Fruit fly (Drosophila melanogaster) whole organism, embryonic: ENCODE data around the gene Arfip.

Experiments used
- Aef1 ChIP-seq: fragments of 200-800 bp; sonication (Bioruptor generic); IDR thresholded peaks from 3 replicates; pipeline ENCODE4 v1.3.6; 2022; ENCODE audit warnings: missing biosample characterization, missing genetic modification characterization
- Blimp-1 ChIP-seq: fragments of 200-800 bp; sonication (Bioruptor generic); optimal IDR thresholded peaks from 3 replicates; lab custom pipeline; 2018; ENCODE audit warnings: missing biosample characterization, missing genetic modification characterization, mild to moderate bottlenecking, moderate library complexity, missing genetic modification reagents
- C15 ChIP-seq: fragments of 200-800 bp; sonication (Bioruptor generic); IDR thresholded peaks from 3 replicates; pipeline ENCODE4 v1.3.6; 2022; ENCODE audit warnings: missing biosample characterization, missing genetic modification characterization
- CG10366 ChIP-seq: fragments of 200-800 bp; sonication (Bioruptor generic); IDR thresholded peaks from 2 replicates; pipeline ENCODE4 v1.3.6; 2022; ENCODE audit warnings: missing biosample characterization, missing genetic modification characterization
- CG10979 ChIP-seq: fragments of 200-800 bp; sonication (Bioruptor generic); optimal IDR thresholded peaks from 2 replicates; lab custom pipeline; 2018; ENCODE audit warnings: missing biosample characterization, mild to moderate bottlenecking, missing genetic modification characterization, moderate library complexity
- CG13424 ChIP-seq: fragments of 200-800 bp; sonication (Bioruptor generic); optimal IDR thresholded peaks from 2 replicates; lab custom pipeline; 2019; ENCODE audit warnings: missing biosample characterization, mild to moderate bottlenecking, missing genetic modification characterization, moderate library complexity
- CG14441 ChIP-seq: fragments of 200-800 bp; sonication (Bioruptor generic); IDR thresholded peaks from 2 replicates; pipeline ENCODE4 v1.3.6; 2022; ENCODE audit warnings: missing biosample characterization, missing genetic modification characterization
- CG1832 ChIP-seq: fragments of 200-800 bp; sonication (Bioruptor generic); optimal IDR thresholded peaks from 2 replicates; lab custom pipeline; 2017; ENCODE audit warnings: missing biosample characterization, mild to moderate bottlenecking, missing genetic modification characterization, inconsistent platforms
- CG18764 ChIP-seq: fragments of 200-800 bp; sonication (Bioruptor generic); optimal IDR thresholded peaks from 3 replicates; lab custom pipeline; 2016; ENCODE audit warnings: missing biosample characterization, missing genetic modification characterization
- CG2202 ChIP-seq: fragments of 200-800 bp; sonication (Bioruptor generic); optimal IDR thresholded peaks from 2 replicates; lab custom pipeline; 2018; ENCODE audit warnings: missing biosample characterization, mild to moderate bottlenecking, missing genetic modification characterization
- CG30403 ChIP-seq: fragments of 200-800 bp; sonication (Bioruptor generic); optimal IDR thresholded peaks from 3 replicates; lab custom pipeline; 2016; ENCODE audit warnings: missing biosample characterization, missing genetic modification characterization
- CG42726 ChIP-seq: fragments of 200-800 bp; sonication (Bioruptor generic); IDR thresholded peaks from 2 replicates; pipeline ENCODE4 v1.3.6; 2022; ENCODE audit warnings: missing biosample characterization, missing genetic modification characterization; ENCODE audit not compliant: partially characterized antibody
- CG6689 ChIP-seq: fragments of 200-800 bp; sonication (Bioruptor generic); IDR thresholded peaks from 2 replicates; pipeline ENCODE4 v1.3.6; 2022; ENCODE audit warnings: missing biosample characterization, missing genetic modification characterization
- CG7357 ChIP-seq: fragments of 200-800 bp; sonication (Bioruptor generic); IDR thresholded peaks from 3 replicates; pipeline ENCODE4 v1.3.6; 2022; ENCODE audit warnings: missing biosample characterization, missing genetic modification characterization
- CG9215 ChIP-seq: fragments of 200-800 bp; sonication (Bioruptor generic); IDR thresholded peaks from 2 replicates; pipeline ENCODE4 v1.3.6; 2022; ENCODE audit warnings: missing biosample characterization, missing genetic modification characterization
- CG9932 ChIP-seq: fragments of 200-800 bp; sonication (Bioruptor generic); IDR thresholded peaks from 2 replicates; pipeline ENCODE4 v1.3.6; 2022; ENCODE audit warnings: missing biosample characterization, missing genetic modification characterization
- CkIIα-i1 ChIP-seq: fragments of 200-800 bp; sonication (Bioruptor generic); IDR thresholded peaks from 2 replicates; pipeline ENCODE4 v1.3.6; 2022; ENCODE audit warnings: missing biosample characterization, missing genetic modification characterization
- Dek ChIP-seq: fragments of 200-800 bp; sonication (Bioruptor generic); optimal IDR thresholded peaks from 3 replicates; lab custom pipeline; 2019; ENCODE audit warnings: missing biosample characterization, mild to moderate bottlenecking, missing genetic modification characterization, moderate library complexity
- Dp ChIP-seq: fragments of 200-800 bp; sonication (Bioruptor generic); optimal IDR thresholded peaks from 2 replicates; lab custom pipeline; 2018; ENCODE audit warnings: missing biosample characterization, mild to moderate bottlenecking, missing genetic modification characterization, moderate library complexity
- HmgD ChIP-seq: fragments of 200-800 bp; sonication (Bioruptor generic); optimal IDR thresholded peaks from 3 replicates; lab custom pipeline; 2016; ENCODE audit warnings: missing biosample characterization, missing genetic modification characterization
- HmgZ ChIP-seq: fragments of 200-800 bp; sonication (Bioruptor generic); optimal IDR thresholded peaks from 2 replicates; lab custom pipeline; 2018; ENCODE audit warnings: missing biosample characterization, mild to moderate bottlenecking, missing genetic modification characterization
- Meics ChIP-seq: fragments of 200-800 bp; sonication (Bioruptor generic); optimal IDR thresholded peaks from 2 replicates; lab custom pipeline; 2017; ENCODE audit warnings: missing biosample characterization, mild to moderate bottlenecking, missing genetic modification characterization
- NC2β ChIP-seq: fragments of 200-800 bp; sonication (Bioruptor generic); optimal IDR thresholded peaks from 2 replicates; lab custom pipeline; 2016; ENCODE audit warnings: missing biosample characterization, missing genetic modification characterization
- NfI ChIP-seq: fragments of 200-800 bp; sonication (Bioruptor generic); optimal IDR thresholded peaks from 3 replicates; lab custom pipeline; 2018; ENCODE audit warnings: missing biosample characterization, mild to moderate bottlenecking, missing genetic modification characterization, moderate library complexity
- PHDP ChIP-seq: fragments of 200-800 bp; sonication (Bioruptor generic); optimal IDR thresholded peaks from 3 replicates; lab custom pipeline; 2018; ENCODE audit warnings: missing biosample characterization, mild to moderate bottlenecking, missing genetic modification characterization, moderate library complexity
- Pdp1 ChIP-seq, 2 experiments: fragments of 200-800 bp; sonication (Bioruptor generic); optimal IDR thresholded peaks; 3 replicates each; lab custom pipeline; 2016; ENCODE audit warnings: missing biosample characterization in 2 of 2, missing genetic modification characterization in 2 of 2, mild to moderate bottlenecking in 1 of 2, moderate library complexity in 1 of 2
- bigmax ChIP-seq: fragments of 200-800 bp; sonication (Bioruptor generic); optimal IDR thresholded peaks from 2 replicates; lab custom pipeline; 2018; ENCODE audit warnings: missing biosample characterization, mild to moderate bottlenecking, missing genetic modification characterization
- crol ChIP-seq: fragments of 200-800 bp; sonication (Bioruptor generic); IDR thresholded peaks from 2 replicates; pipeline ENCODE4 v1.3.6; 2022; ENCODE audit warnings: missing biosample characterization, missing genetic modification characterization
- dm ChIP-seq: fragments of 200-800 bp; sonication (Bioruptor generic); optimal IDR thresholded peaks from 3 replicates; lab custom pipeline; 2016; ENCODE audit warnings: missing biosample characterization, missing genetic modification characterization
- dmrt11E ChIP-seq: fragments of 200-800 bp; sonication (Bioruptor generic); optimal IDR thresholded peaks from 3 replicates; lab custom pipeline; 2018; ENCODE audit warnings: missing biosample characterization, mild to moderate bottlenecking, missing genetic modification characterization, moderate library complexity
- dmrt99B ChIP-seq: fragments of 200-800 bp; sonication (Bioruptor generic); optimal IDR thresholded peaks from 2 replicates; lab custom pipeline; 2018; ENCODE audit warnings: missing biosample characterization, mild to moderate bottlenecking, missing genetic modification characterization, moderate library complexity
- dysf ChIP-seq: fragments of 200-800 bp; sonication (Bioruptor generic); IDR thresholded peaks from 3 replicates; pipeline ENCODE4 v1.3.6; 2022; ENCODE audit warnings: missing biosample characterization, missing genetic modification characterization
- eve ChIP-seq, 2 experiments: fragments of >200 bp; optimal IDR thresholded peaks; 2 replicates each; lab custom pipeline; 2017; ENCODE audit warnings: missing biosample characterization in 2 of 2, missing genetic modification characterization in 2 of 2
- ewg ChIP-seq: fragments of 200-800 bp; sonication (Bioruptor generic); optimal IDR thresholded peaks from 3 replicates; lab custom pipeline; 2017; ENCODE audit warnings: mild to moderate bottlenecking, missing biosample characterization, missing genetic modification reagents, missing genetic modification characterization
- ftz-f1 ChIP-seq: fragments of 200-800 bp; sonication (Bioruptor generic); optimal IDR thresholded peaks from 2 replicates; lab custom pipeline; 2016; ENCODE audit warnings: missing biosample characterization, missing genetic modification characterization
- gcm2 ChIP-seq: fragments of 200-800 bp; sonication (Bioruptor generic); optimal IDR thresholded peaks from 2 replicates; lab custom pipeline; 2016; ENCODE audit warnings: missing biosample characterization, missing genetic modification characterization
- hth ChIP-seq: fragments of >200 bp; optimal IDR thresholded peaks from 2 replicates; lab custom pipeline; 2017; ENCODE audit warnings: inconsistent platforms
- klu ChIP-seq: fragments of 200-800 bp; sonication (Bioruptor generic); IDR thresholded peaks from 2 replicates; pipeline ENCODE4 v1.3.6; 2022; ENCODE audit warnings: missing biosample characterization, missing genetic modification characterization
- lbe ChIP-seq: fragments of 200-800 bp; sonication (Bioruptor generic); optimal IDR thresholded peaks from 2 replicates; lab custom pipeline; 2016; ENCODE audit warnings: missing biosample characterization, mild to moderate bottlenecking, missing genetic modification characterization
- lmd ChIP-seq: fragments of 200-800 bp; sonication (Bioruptor generic); IDR thresholded peaks from 2 replicates; pipeline ENCODE4 v1.3.6; 2022; ENCODE audit warnings: missing biosample characterization, missing genetic modification characterization
- lola ChIP-seq, 3 experiments: fragments of >200 bp in 2 of 3; fragments of 200-800 bp in 1 of 3; sonication (Bioruptor generic) in 1 of 3; optimal IDR thresholded peaks; 2 replicates each; lab custom pipeline; 2017 to 2019; ENCODE audit warnings: missing biosample characterization in 3 of 3, missing genetic modification characterization in 3 of 3, mild to moderate bottlenecking in 1 of 3, moderate library complexity in 1 of 3
- mam ChIP-seq: fragments of 200-800 bp; sonication (Bioruptor generic); optimal IDR thresholded peaks from 3 replicates; lab custom pipeline; 2016; ENCODE audit warnings: missing biosample characterization, missing genetic modification characterization
- nau ChIP-seq: fragments of 200-800 bp; sonication (Bioruptor generic); optimal IDR thresholded peaks from 3 replicates; lab custom pipeline; 2017; ENCODE audit warnings: missing biosample characterization, mild to moderate bottlenecking, missing genetic modification characterization, missing genetic modification reagents
- pfk ChIP-seq: fragments of 200-800 bp; sonication (Bioruptor generic); optimal IDR thresholded peaks from 2 replicates; lab custom pipeline; 2018; ENCODE audit warnings: missing biosample characterization, mild to moderate bottlenecking, missing genetic modification characterization, moderate library complexity
- prd ChIP-seq, 3 experiments: fragments of >200 bp in 2 of 3; fragments of 200-800 bp in 1 of 3; sonication (Bioruptor generic) in 1 of 3; optimal IDR thresholded peaks in 2 of 3; IDR thresholded peaks in 1 of 3; 2 replicates in 2 of 3; 3 replicates in 1 of 3; pipeline versions ENCODE4 v1.3.6 to Lab custom; 2017 to 2022; ENCODE audit warnings: missing biosample characterization in 1 of 3, missing genetic modification characterization in 1 of 3
- ranshi ChIP-seq: fragments of 200-800 bp; sonication (Bioruptor generic); IDR thresholded peaks from 2 replicates; pipeline ENCODE4 v1.3.6; 2022; ENCODE audit warnings: missing biosample characterization, missing genetic modification characterization
- run ChIP-seq: fragments of 200-800 bp; sonication (Bioruptor generic); optimal IDR thresholded peaks from 3 replicates; lab custom pipeline; 2018; ENCODE audit warnings: missing biosample characterization, mild to moderate bottlenecking, missing genetic modification characterization
- shn ChIP-seq: fragments of 200-800 bp; sonication (Bioruptor generic); optimal IDR thresholded peaks from 3 replicates; lab custom pipeline; 2016; ENCODE audit warnings: missing biosample characterization, missing genetic modification characterization
- wor ChIP-seq: fragments of 200-800 bp; sonication (Bioruptor generic); IDR thresholded peaks from 2 replicates; pipeline ENCODE4 v1.3.6; 2022; ENCODE audit warnings: missing biosample characterization, missing genetic modification characterization

Arfip gene

dm6 chr3R:11216156-11216630, 18.6 kb downstream of the Arfip start, which contains the start of the genes RpS25 and CG4820 (continued):
- TF ChIP-seq Meics (GFP tag; lab: Kevin White, UChicago) = peak; percentile 96
- peak; percentile 98 for TF ChIP-seq NC2β (GFP tag; lab: Kevin White, UChicago)
- peak; percentile 84 for TF ChIP-seq run
- peak; percentile 73 for TF ChIP-seq Blimp-1 (GFP tag; lab: Kevin White, UChicago)
- peak; percentile 97 for TF ChIP-seq dm
- peak; percentile 49 for TF ChIP-seq crol (GFP tag; lab: Robert Waterston, UW)
- peak; percentile 86 for TF ChIP-seq gcm2 (GFP tag; lab: Kevin White, UChicago)
- peak; percentile 82 for TF ChIP-seq lbe (GFP tag; lab: Kevin White, UChicago)
- TF ChIP-seq mam (GFP tag; lab: Kevin White, UChicago) = peak; percentile 76
- TF ChIP-seq ftz-f1 = peak; percentile 76
- peak; percentile 90 for TF ChIP-seq CG18764 (GFP tag; lab: Kevin White, UChicago)
- TF ChIP-seq C15 = peak; percentile 57; the same call in 1 of the 3 replicates
- no peak for TF ChIP-seq CkIIα-i1 (GFP tag; lab: Robert Waterston, UW)
- TF ChIP-seq nau (GFP tag; lab: Kevin White, UChicago) = peak; percentile 95
- TF ChIP-seq lmd (GFP tag; lab: Robert Waterston, UW) = peak; percentile 72
- peak; percentile 71 for TF ChIP-seq Dek (tag; lab: Kevin White, UChicago)
- TF ChIP-seq CG7357 (GFP tag; lab: Robert Waterston, UW) = 0 out of 3 replicates have a peak, but pooled peaks have one; percentile 31

- TF ChIP-seq wor (GFP tag; lab: Robert Waterston, UW) (no peak), CG9932 (GFP tag; lab: Robert Waterston, UW) (peak; percentile 77), HmgZ (peak; percentile 74), PHDP (peak; percentile 69), HmgD (GFP tag; lab: Kevin White, UChicago) (no peak), klu (peak; percentile 57; the same call in 1 of the 2 replicates), dmrt99B (peak; percentile 65), ranshi (GFP tag; lab: Robert Waterston, UW) (no peak), Aef1 (GFP tag; lab: Robert Waterston, UW) (peak; percentile 49; the same call in 2 of the 3 replicates), CG14441 (GFP tag; lab: Robert Waterston, UW) (0 out of 2 replicates have a peak, but pooled peaks have one; percentile 23), CG9215 (GFP tag; lab: Robert Waterston, UW) (peak; percentile 73), CG6689 (GFP tag; lab: Robert Waterston, UW) (peak; percentile 75), CG10366 (GFP tag; lab: Robert Waterston, UW) (peak; percentile 30; the same call in 1 of the 2 replicates), CG42726 (GFP tag; lab: Robert Waterston, UW) (no peak), pfk (GFP tag; lab: Kevin White, UChicago) (peak; percentile 31), prd (optimal IDR thresholded peaks at IDR 0.05; lab: Kevin White, UChicago) (no peak), prd (GFP tag; IDR thresholded peaks at IDR 0.05; lab: Robert Waterston, UW) (peak; percentile 69), CG13424 (peak; percentile 79), shn (GFP tag; lab: Kevin White, UChicago) (peak; percentile 69), Dp (GFP tag; lab: Kevin White, UChicago) (peak; percentile 6), ewg (peak; percentile 10), CG2202 (no peak), CG30403 (peak; percentile 59), hth (lab: Kevin White, UChicago) (no peak), dysf (peak; percentile 63; the same call in 2 of the 3 replicates), Pdp1 (GFP tag; optimal IDR thresholded peaks at IDR 0.05; lab: Kevin White, UChicago) (peak; percentile 48 to 49), bigmax (peak; percentile 13), lola (GFP tag; optimal IDR thresholded peaks at IDR 0.05; lab: Kevin White, UChicago) (peak in 1 of 3 experiments; percentile 46), dmrt11E (peak; percentile 12), CG10979 (tag; lab: Kevin White, UChicago) (peak; percentile 48), eve (GFP tag; optimal IDR thresholded peaks at IDR 0.05; lab: Kevin White, UChicago) (no peak), CG1832 (no peak), NfI (peak; percentile 67)
Observed at dm6 chr3R:11214449-11214950, 20.3 kb downstream of the Arfip start, which contains the start of gene ZnT86D. TSS of gene ZnT86D (minus strand) at chr3R:11214539.
